Worm (Caenorhabditis elegans) whole organism, L1 larva: ENCODE data around the gene F44E5.2.

ENCODE experiments used
- C04F5.9 ChIP-seq: sonication (generic microtip); optimal IDR thresholded peaks from 2 replicates; lab custom pipeline; 2016; ENCODE audit warnings: missing genetic modification characterization, missing compliant biosample characterization
- Y116A8C.19 ChIP-seq: sonication (generic microtip); optimal IDR thresholded peaks from 2 replicates; lab custom pipeline; 2016; ENCODE audit warnings: missing compliant biosample characterization, missing genetic modification characterization, borderline replicate concordance
- aha-1 ChIP-seq: fragments of 150-350 bp; optimal IDR thresholded peaks from 2 replicates; lab custom pipeline; 2014; ENCODE audit warnings: missing biosample characterization, missing genetic modification characterization
- alr-1 ChIP-seq: fragments of 200-800 bp; sonication (Bioruptor generic); optimal IDR thresholded peaks from 2 replicates; lab custom pipeline; 2018; ENCODE audit warnings: borderline replicate concordance, mild to moderate bottlenecking, missing genetic modification characterization, missing compliant biosample characterization
- aly-2 ChIP-seq: fragments of 150-350 bp; optimal IDR thresholded peaks from 2 replicates; lab custom pipeline; 2014; ENCODE audit warnings: missing biosample characterization, missing genetic modification characterization
- ama-1 ChIP-seq: fragments of 150-350 bp; optimal IDR thresholded peaks from 2 replicates; lab custom pipeline; 2014
- blmp-1 ChIP-seq: fragments of 150-350 bp; optimal IDR thresholded peaks from 2 replicates; lab custom pipeline; 2014; ENCODE audit warnings: missing biosample characterization, missing genetic modification characterization
- ceh-63 ChIP-seq: fragments of 200-800 bp; sonication (Bioruptor generic); optimal IDR thresholded peaks from 2 replicates; lab custom pipeline; 2018; ENCODE audit warnings: mild to moderate bottlenecking, missing genetic modification characterization, missing compliant biosample characterization
- ceh-88 ChIP-seq: fragments of 200-800 bp; sonication (Bioruptor generic); IDR thresholded peaks from 2 replicates; pipeline ENCODE4 v1.3.6; 2022; ENCODE audit warnings: missing genetic modification characterization, missing compliant biosample characterization
- ces-1 ChIP-seq: fragments of 150-350 bp; optimal IDR thresholded peaks from 2 replicates; lab custom pipeline; 2014; ENCODE audit warnings: missing biosample characterization, missing genetic modification reagents, missing genetic modification characterization
- dpl-1 ChIP-seq, 3 experiments: fragments of 150-350 bp in 2 of 3; sonication (generic microtip) in 1 of 3; optimal IDR thresholded peaks; 2 replicates each; lab custom pipeline; 2014 to 2017; ENCODE audit warnings: missing biosample characterization in 3 of 3, missing genetic modification characterization in 3 of 3, missing genetic modification reagents in 3 of 3
- efl-3 ChIP-seq: fragments of 200-800 bp; sonication (Bioruptor generic); optimal IDR thresholded peaks from 2 replicates; lab custom pipeline; 2018; ENCODE audit warnings: mild to moderate bottlenecking, missing genetic modification characterization, missing compliant biosample characterization
- egl-13 ChIP-seq: sonication (generic microtip); optimal IDR thresholded peaks from 2 replicates; lab custom pipeline; 2016; ENCODE audit warnings: missing genotype, missing genetic modification reagents, missing genetic modification characterization, missing compliant biosample characterization
- egl-27 ChIP-seq, 2 experiments: fragments of 150-350 bp in 1 of 2; sonication (generic microtip); optimal IDR thresholded peaks; 3 replicates each; lab custom pipeline; 2017 to 2018; ENCODE audit warnings: missing biosample characterization in 2 of 2, missing genetic modification characterization in 2 of 2, missing genetic modification reagents in 2 of 2
- elt-2 ChIP-seq: sonication (generic microtip); optimal IDR thresholded peaks from 2 replicates; lab custom pipeline; 2016; ENCODE audit warnings: missing genetic modification characterization, mild to moderate bottlenecking, inconsistent platforms, missing compliant biosample characterization, missing genetic modification reagents
- fkh-10 ChIP-seq: sonication (generic microtip); optimal IDR thresholded peaks from 2 replicates; lab custom pipeline; 2017; ENCODE audit warnings: missing biosample characterization, missing genetic modification reagents, missing genetic modification characterization
- fkh-4 ChIP-seq: sonication (generic microtip); optimal IDR thresholded peaks from 2 replicates; lab custom pipeline; 2016; ENCODE audit warnings: missing compliant biosample characterization, missing genetic modification characterization, borderline replicate concordance
- fos-1 ChIP-seq: fragments of 150-350 bp; optimal IDR thresholded peaks from 2 replicates; lab custom pipeline; 2014; ENCODE audit warnings: missing biosample characterization, missing genetic modification characterization
- hlh-17 ChIP-seq: fragments of 200-800 bp; sonication (Bioruptor generic); optimal IDR thresholded peaks from 2 replicates; lab custom pipeline; 2018; ENCODE audit warnings: missing genetic modification characterization, mild to moderate bottlenecking, missing compliant biosample characterization, moderate library complexity, borderline replicate concordance
- irx-1 ChIP-seq: sonication (generic microtip); optimal IDR thresholded peaks from 2 replicates; lab custom pipeline; 2016; ENCODE audit warnings: missing genetic modification characterization, missing compliant biosample characterization
- lin-35 ChIP-seq, 2 experiments: fragments of 150-350 bp; optimal IDR thresholded peaks; 2 replicates each; lab custom pipeline; 2014; ENCODE audit warnings: missing biosample characterization in 2 of 2, missing genetic modification characterization in 2 of 2, missing genetic modification reagents in 2 of 2
- lin-39 ChIP-seq: fragments of 150-350 bp; optimal IDR thresholded peaks from 2 replicates; lab custom pipeline; 2014; ENCODE audit warnings: missing biosample characterization, missing genetic modification reagents, missing genetic modification characterization
- lsy-2 ChIP-seq, 2 experiments: fragments of 150-350 bp; optimal IDR thresholded peaks; 2 replicates each; lab custom pipeline; 2014; ENCODE audit warnings: missing biosample characterization in 2 of 2, missing genetic modification characterization in 2 of 2
- mab-9 ChIP-seq: fragments of 200-800 bp; sonication (Bioruptor generic); IDR thresholded peaks from 2 replicates; pipeline ENCODE4 v1.3.6; 2022; ENCODE audit warnings: missing genetic modification reagents, missing genetic modification characterization, missing compliant biosample characterization
- mef-2 ChIP-seq: fragments of 150-350 bp; optimal IDR thresholded peaks from 2 replicates; lab custom pipeline; 2014; ENCODE audit warnings: missing biosample characterization, missing genetic modification characterization
- mep-1 ChIP-seq: fragments of 150-350 bp; optimal IDR thresholded peaks from 2 replicates; lab custom pipeline; 2014; ENCODE audit warnings: missing biosample characterization, missing genetic modification characterization
- nhr-11 ChIP-seq: fragments of 150-350 bp; optimal IDR thresholded peaks from 2 replicates; lab custom pipeline; 2014; ENCODE audit warnings: missing biosample characterization, missing genetic modification characterization
- nhr-28 ChIP-seq: fragments of 150-350 bp; optimal IDR thresholded peaks from 2 replicates; lab custom pipeline; 2014; ENCODE audit warnings: missing biosample characterization, missing genetic modification characterization
- nhr-71 ChIP-seq: sonication (generic microtip); optimal IDR thresholded peaks from 2 replicates; lab custom pipeline; 2016; ENCODE audit warnings: mild to moderate bottlenecking, missing genetic modification characterization, moderate library complexity, missing compliant biosample characterization
- nhr-84 ChIP-seq: sonication (generic microtip); optimal IDR thresholded peaks from 2 replicates; lab custom pipeline; 2017; ENCODE audit warnings: missing biosample characterization, missing genetic modification characterization
- nhr-85 ChIP-seq: sonication (generic microtip); peaks from one replicate; lab custom pipeline; 2016; ENCODE audit warnings: missing genetic modification characterization, inconsistent platforms, missing compliant biosample characterization
- nhr-90 ChIP-seq: sonication (generic microtip); optimal IDR thresholded peaks from 2 replicates; lab custom pipeline; 2016; ENCODE audit warnings: mild to moderate bottlenecking, missing genetic modification characterization, missing compliant biosample characterization; ENCODE audit not compliant: poor library complexity
- pag-3 ChIP-seq: sonication (generic microtip); optimal IDR thresholded peaks from 2 replicates; lab custom pipeline; 2017; ENCODE audit warnings: missing genetic modification characterization, mild to moderate bottlenecking, missing compliant biosample characterization, antibody characterized with exemption, borderline replicate concordance; ENCODE audit not compliant: insufficient read depth
- pqm-1 ChIP-seq: sonication (generic microtip); optimal IDR thresholded peaks from 3 replicates; lab custom pipeline; 2017; ENCODE audit warnings: missing biosample characterization, missing genetic modification characterization
- rnt-1 ChIP-seq: sonication (generic microtip); optimal IDR thresholded peaks from 2 replicates; lab custom pipeline; 2016; ENCODE audit warnings: mild to moderate bottlenecking, missing genetic modification characterization, moderate library complexity, missing compliant biosample characterization
- snpc-4 ChIP-seq: fragments of 150-350 bp; optimal IDR thresholded peaks from 2 replicates; lab custom pipeline; 2014; ENCODE audit warnings: missing biosample characterization, missing genetic modification characterization
- sptf-1 ChIP-seq: fragments of 150-350 bp; optimal IDR thresholded peaks from 2 replicates; lab custom pipeline; 2014; ENCODE audit warnings: missing biosample characterization, missing genetic modification characterization
- unc-30 ChIP-seq: sonication (generic microtip); optimal IDR thresholded peaks from 2 replicates; lab custom pipeline; 2017; ENCODE audit warnings: missing biosample characterization, missing genetic modification characterization
- unc-62 ChIP-seq: fragments of 150-350 bp; optimal IDR thresholded peaks from 2 replicates; lab custom pipeline; 2014; ENCODE audit warnings: missing biosample characterization, missing genetic modification reagents, missing genetic modification characterization
- unc-86 ChIP-seq: sonication (generic microtip); optimal IDR thresholded peaks from 2 replicates; lab custom pipeline; 2016; ENCODE audit warnings: missing genetic modification characterization, missing compliant biosample characterization
- xbp-1 ChIP-seq: sonication (generic microtip); optimal IDR thresholded peaks from 2 replicates; lab custom pipeline; 2016; ENCODE audit warnings: missing genetic modification characterization, missing compliant biosample characterization
- zag-1 ChIP-seq: fragments of 150-350 bp; optimal IDR thresholded peaks from 2 replicates; lab custom pipeline; 2014; ENCODE audit warnings: missing biosample characterization, missing genetic modification characterization
- ztf-11 ChIP-seq, 2 experiments: sonication (generic microtip); optimal IDR thresholded peaks; 2 replicates each; lab custom pipeline; 2016 to 2017; ENCODE audit warnings: missing genetic modification characterization in 2 of 2, missing biosample characterization in 1 of 2, missing compliant biosample characterization in 1 of 2
- ztf-4 ChIP-seq: fragments of 150-350 bp; optimal IDR thresholded peaks from 2 replicates; lab custom pipeline; 2014; ENCODE audit warnings: missing biosample characterization, missing genetic modification characterization

Gene F44E5.2

ce11 chrII:11737347-11737746 is 29.2 kb upstream of the F44E5.2 start (continued):
- TF ChIP-seq hlh-17 (GFP tag; lab: Kevin White, UChicago): no peak
- no peak for TF ChIP-seq alr-1 (tag; lab: Kevin White, UChicago)
- TF ChIP-seq Y116A8C.19: no peak
- no peak for TF ChIP-seq unc-30 (tag; lab: Kevin White, UChicago)
- no peak for TF ChIP-seq lin-39 (tag; lab: Kevin White, UChicago)
- TF ChIP-seq pag-3: no peak
- no peak for TF ChIP-seq unc-62
- TF ChIP-seq elt-2 (tag; lab: Kevin White, UChicago): no peak
- TF ChIP-seq aha-1: no peak
- TF ChIP-seq fkh-10 (GFP tag; lab: Kevin White, UChicago): no peak
- TF ChIP-seq dpl-1 (GFP tag; optimal IDR thresholded peaks at IDR 0.05; lab: Kevin White, UChicago): peak in 1 of 3 experiments; percentile 30
- no peak for TF ChIP-seq ceh-88 (GFP tag; lab: Robert Waterston, UW)
- no peak for TF ChIP-seq fos-1 (tag; lab: Kevin White, UChicago)
- TF ChIP-seq blmp-1 (tag; lab: Kevin White, UChicago): peak; percentile 84
- no peak for TF ChIP-seq irx-1 (tag; lab: Kevin White, UChicago)
- TF ChIP-seq nhr-90 (tag; lab: Kevin White, UChicago): peak; percentile 62
- TF ChIP-seq ztf-11 (tag; optimal IDR thresholded peaks at IDR 0.05; lab: Kevin White, UChicago): no peak
- TF ChIP-seq aly-2 (tag; lab: Kevin White, UChicago): no peak
- peak; percentile 60 for TF ChIP-seq mep-1 (tag; lab: Kevin White, UChicago)
- no peak for TF ChIP-seq unc-86 (tag; lab: Kevin White, UChicago)
- TF ChIP-seq nhr-85 (tag; lab: Kevin White, UChicago): peak; percentile 93
- no peak for TF ChIP-seq nhr-11 (tag; lab: Kevin White, UChicago)
- TF ChIP-seq mab-9 (GFP tag; lab: Robert Waterston, UW): no peak
- TF ChIP-seq ces-1 (GFP tag; lab: Kevin White, UChicago): no peak
- TF ChIP-seq nhr-84 (tag; lab: Kevin White, UChicago): no peak
- TF ChIP-seq snpc-4 (tag; lab: Kevin White, UChicago): no peak
- no peak for TF ChIP-seq ceh-63 (GFP tag; lab: Kevin White, UChicago)
- TF ChIP-seq ztf-4 (tag; lab: Kevin White, UChicago): peak; percentile 69
- TF ChIP-seq egl-13 (tag; lab: Kevin White, UChicago): no peak
- TF ChIP-seq efl-3: no peak

- TF ChIP-seq rnt-1 (tag; lab: Kevin White, UChicago) (no peak), nhr-90 (tag; lab: Kevin White, UChicago) (no peak), ama-1 (lab: Kevin White, UChicago) (no peak), nhr-28 (tag; lab: Kevin White, UChicago) (no peak), elt-2 (tag; lab: Kevin White, UChicago) (peak; percentile 92), zag-1 (tag; lab: Kevin White, UChicago) (no peak), nhr-71 (tag; lab: Kevin White, UChicago) (no peak), lsy-2 (tag; optimal IDR thresholded peaks at IDR 0.05; lab: Kevin White, UChicago) (no peak), pqm-1 (tag; lab: Kevin White, UChicago) (no peak), lin-35 (GFP tag; optimal IDR thresholded peaks at IDR 0.05; lab: Kevin White, UChicago) (peak in 1 of 2 experiments; percentile 5)
These were observed 27.4 kb upstream of the F44E5.2 start, which contains the start of gene ctsa-1.2 for ce11 chrII:11739199-11739598. Gene ctsa-1.2, plus strand, starts transcription at chrII:11739358.

ce11 chrII:11742320-11742719 is 24.3 kb upstream of the F44E5.2 start:
- no peak for TF ChIP-seq egl-27 (tag; optimal IDR thresholded peaks at IDR 0.05; lab: Kevin White, UChicago)
- no peak for TF ChIP-seq zag-1 (tag; lab: Kevin White, UChicago)
- no peak for TF ChIP-seq fos-1 (tag; lab: Kevin White, UChicago)
- TF ChIP-seq nhr-90 (tag; lab: Kevin White, UChicago): no peak
- TF ChIP-seq lin-39 (tag; lab: Kevin White, UChicago): no peak
- no peak for TF ChIP-seq mef-2 (tag; lab: Kevin White, UChicago)
- no peak for TF ChIP-seq fkh-4 (tag; lab: Kevin White, UChicago)
- no peak for TF ChIP-seq xbp-1 (tag; lab: Kevin White, UChicago)
- no peak for TF ChIP-seq C04F5.9 (tag; lab: Kevin White, UChicago)
- no peak for TF ChIP-seq nhr-71 (tag; lab: Kevin White, UChicago)
- no peak for TF ChIP-seq snpc-4 (tag; lab: Kevin White, UChicago)
- no peak for TF ChIP-seq blmp-1 (tag; lab: Kevin White, UChicago)
- TF ChIP-seq sptf-1 (tag; lab: Kevin White, UChicago): no peak
- no peak for TF ChIP-seq ama-1 (lab: Kevin White, UChicago)
- TF ChIP-seq lin-35 (GFP tag; optimal IDR thresholded peaks at IDR 0.05; lab: Kevin White, UChicago): no peak
